Worm (Caenorhabditis elegans) whole organism, L1 larva: ENCODE measurements around the gene dgn-2.

ENCODE experiments used
- Y116A8C.19 ChIP-seq: sonication (generic microtip); optimal IDR thresholded peaks from 2 replicates; lab custom pipeline; 2016; ENCODE audit warnings: missing compliant biosample characterization, missing genetic modification characterization, borderline replicate concordance
- aha-1 ChIP-seq: fragments of 150-350 bp; optimal IDR thresholded peaks from 2 replicates; lab custom pipeline; 2014; ENCODE audit warnings: missing biosample characterization, missing genetic modification characterization
- alr-1 ChIP-seq: fragments of 200-800 bp; sonication (Bioruptor generic); optimal IDR thresholded peaks from 2 replicates; lab custom pipeline; 2018; ENCODE audit warnings: borderline replicate concordance, mild to moderate bottlenecking, missing genetic modification characterization, missing compliant biosample characterization
- aly-2 ChIP-seq: fragments of 150-350 bp; optimal IDR thresholded peaks from 2 replicates; lab custom pipeline; 2014; ENCODE audit warnings: missing biosample characterization, missing genetic modification characterization
- ama-1 ChIP-seq: fragments of 150-350 bp; optimal IDR thresholded peaks from 2 replicates; lab custom pipeline; 2014
- ceh-63 ChIP-seq: fragments of 200-800 bp; sonication (Bioruptor generic); optimal IDR thresholded peaks from 2 replicates; lab custom pipeline; 2018; ENCODE audit warnings: mild to moderate bottlenecking, missing genetic modification characterization, missing compliant biosample characterization
- ceh-8 ChIP-seq: fragments of 200-800 bp; sonication (Bioruptor generic); optimal IDR thresholded peaks from 2 replicates; lab custom pipeline; 2018; ENCODE audit warnings: mild to moderate bottlenecking, missing genetic modification characterization, moderate library complexity, missing compliant biosample characterization
- ceh-82 ChIP-seq, 3 experiments: fragments of 150-350 bp in 1 of 3; sonication (generic microtip) in 2 of 3; optimal IDR thresholded peaks; 2 replicates each; lab custom pipeline; 2014 to 2017; ENCODE audit warnings: missing biosample characterization in 3 of 3, missing genetic modification characterization in 3 of 3
- ceh-88 ChIP-seq: fragments of 200-800 bp; sonication (Bioruptor generic); IDR thresholded peaks from 2 replicates; pipeline ENCODE4 v1.3.6; 2022; ENCODE audit warnings: missing genetic modification characterization, missing compliant biosample characterization
- ceh-90 ChIP-seq: sonication (generic microtip); optimal IDR thresholded peaks from 2 replicates; lab custom pipeline; 2016; ENCODE audit warnings: missing genetic modification characterization, missing compliant biosample characterization
- egl-13 ChIP-seq: sonication (generic microtip); optimal IDR thresholded peaks from 2 replicates; lab custom pipeline; 2016; ENCODE audit warnings: missing genotype, missing genetic modification reagents, missing genetic modification characterization, missing compliant biosample characterization
- elt-2 ChIP-seq: sonication (generic microtip); optimal IDR thresholded peaks from 2 replicates; lab custom pipeline; 2016; ENCODE audit warnings: missing genetic modification characterization, mild to moderate bottlenecking, inconsistent platforms, missing compliant biosample characterization, missing genetic modification reagents
- elt-3 ChIP-seq, 6 experiments: fragments of 150-350 bp in 1 of 6; sonication (generic microtip); optimal IDR thresholded peaks; 2 replicates each; lab custom pipeline; 2017 to 2018; ENCODE audit warnings: missing biosample characterization in 6 of 6, missing genetic modification characterization in 6 of 6, inconsistent platforms in 1 of 6
- grh-1 ChIP-seq: fragments of 200-800 bp; sonication (Bioruptor generic); IDR thresholded peaks from 2 replicates; pipeline ENCODE4 v1.3.6; 2022; ENCODE audit warnings: missing genetic modification reagents, missing genetic modification characterization, missing compliant biosample characterization
- hlh-4 ChIP-seq: sonication (generic microtip); optimal IDR thresholded peaks from 2 replicates; lab custom pipeline; 2016; ENCODE audit warnings: mild to moderate bottlenecking, missing genetic modification characterization, missing compliant biosample characterization
- lin-35 ChIP-seq, 2 experiments: fragments of 150-350 bp; optimal IDR thresholded peaks; 2 replicates each; lab custom pipeline; 2014; ENCODE audit warnings: missing biosample characterization in 2 of 2, missing genetic modification characterization in 2 of 2, missing genetic modification reagents in 2 of 2
- lir-3 ChIP-seq: sonication (generic microtip); optimal IDR thresholded peaks from 2 replicates; lab custom pipeline; 2016; ENCODE audit warnings: mild to moderate bottlenecking, missing genetic modification characterization, moderate library complexity, missing compliant biosample characterization; ENCODE audit not compliant: poor library complexity
- mab-9 ChIP-seq: fragments of 200-800 bp; sonication (Bioruptor generic); IDR thresholded peaks from 2 replicates; pipeline ENCODE4 v1.3.6; 2022; ENCODE audit warnings: missing genetic modification reagents, missing genetic modification characterization, missing compliant biosample characterization
- nhr-11 ChIP-seq: fragments of 150-350 bp; optimal IDR thresholded peaks from 2 replicates; lab custom pipeline; 2014; ENCODE audit warnings: missing biosample characterization, missing genetic modification characterization
- nhr-12 ChIP-seq: sonication (generic microtip); optimal IDR thresholded peaks from 2 replicates; lab custom pipeline; 2017; ENCODE audit warnings: missing biosample characterization, missing genetic modification characterization
- nhr-20 ChIP-seq: sonication (generic microtip); optimal IDR thresholded peaks from 2 replicates; lab custom pipeline; 2016; ENCODE audit warnings: mild to moderate bottlenecking, missing genetic modification characterization, missing compliant biosample characterization
- nhr-237 ChIP-seq: fragments of 150-350 bp; optimal IDR thresholded peaks from 2 replicates; lab custom pipeline; 2014; ENCODE audit warnings: missing biosample characterization, missing genetic modification characterization
- nhr-28 ChIP-seq: fragments of 150-350 bp; optimal IDR thresholded peaks from 2 replicates; lab custom pipeline; 2014; ENCODE audit warnings: missing biosample characterization, missing genetic modification characterization
- nhr-71 ChIP-seq: sonication (generic microtip); optimal IDR thresholded peaks from 2 replicates; lab custom pipeline; 2016; ENCODE audit warnings: mild to moderate bottlenecking, missing genetic modification characterization, moderate library complexity, missing compliant biosample characterization
- nhr-77 ChIP-seq: fragments of 150-350 bp; optimal IDR thresholded peaks from 2 replicates; lab custom pipeline; 2014; ENCODE audit warnings: missing biosample characterization, missing genetic modification characterization
- nhr-84 ChIP-seq: sonication (generic microtip); optimal IDR thresholded peaks from 2 replicates; lab custom pipeline; 2017; ENCODE audit warnings: missing biosample characterization, missing genetic modification characterization
- nhr-90 ChIP-seq: sonication (generic microtip); optimal IDR thresholded peaks from 2 replicates; lab custom pipeline; 2016; ENCODE audit warnings: mild to moderate bottlenecking, missing genetic modification characterization, missing compliant biosample characterization; ENCODE audit not compliant: poor library complexity
- pag-3 ChIP-seq: sonication (generic microtip); optimal IDR thresholded peaks from 2 replicates; lab custom pipeline; 2017; ENCODE audit warnings: missing genetic modification characterization, mild to moderate bottlenecking, missing compliant biosample characterization, antibody characterized with exemption, borderline replicate concordance; ENCODE audit not compliant: insufficient read depth
- pax-3 ChIP-seq: fragments of 200-800 bp; sonication (Bioruptor generic); optimal IDR thresholded peaks from 2 replicates; lab custom pipeline; 2018; ENCODE audit warnings: mild to moderate bottlenecking, missing genetic modification characterization, moderate library complexity, missing compliant biosample characterization
- snu-23 ChIP-seq: sonication (generic microtip); optimal IDR thresholded peaks from 2 replicates; lab custom pipeline; 2016; ENCODE audit warnings: missing genetic modification characterization, missing compliant biosample characterization
- sup-37 ChIP-seq: fragments of 200-800 bp; sonication (Bioruptor generic); optimal IDR thresholded peaks from 2 replicates; lab custom pipeline; 2018; ENCODE audit warnings: mild to moderate bottlenecking, missing genetic modification characterization, missing compliant biosample characterization
- tbx-2 ChIP-seq: sonication (generic microtip); optimal IDR thresholded peaks from 2 replicates; lab custom pipeline; 2016; ENCODE audit warnings: missing genetic modification characterization, missing compliant biosample characterization
- tlp-1 ChIP-seq: fragments of 150-350 bp; optimal IDR thresholded peaks from 2 replicates; lab custom pipeline; 2014; ENCODE audit warnings: missing biosample characterization, missing genetic modification characterization
- unc-130 ChIP-seq: fragments of 150-350 bp; optimal IDR thresholded peaks from 2 replicates; lab custom pipeline; 2017; ENCODE audit warnings: missing biosample characterization, missing genetic modification characterization, inconsistent platforms
- unc-30 ChIP-seq: sonication (generic microtip); optimal IDR thresholded peaks from 2 replicates; lab custom pipeline; 2017; ENCODE audit warnings: missing biosample characterization, missing genetic modification characterization
- unc-62 ChIP-seq: fragments of 150-350 bp; optimal IDR thresholded peaks from 2 replicates; lab custom pipeline; 2014; ENCODE audit warnings: missing biosample characterization, missing genetic modification reagents, missing genetic modification characterization
- unc-98 ChIP-seq: fragments of 200-800 bp; sonication (Bioruptor generic); IDR thresholded peaks from 2 replicates; pipeline ENCODE4 v1.3.6; 2022; ENCODE audit warnings: missing genetic modification characterization, missing compliant biosample characterization
- xbp-1 ChIP-seq: sonication (generic microtip); optimal IDR thresholded peaks from 2 replicates; lab custom pipeline; 2016; ENCODE audit warnings: missing genetic modification characterization, missing compliant biosample characterization
- zag-1 ChIP-seq: fragments of 150-350 bp; optimal IDR thresholded peaks from 2 replicates; lab custom pipeline; 2014; ENCODE audit warnings: missing biosample characterization, missing genetic modification characterization

dgn-2 gene

ce11 chrX:1379391-1379790, 12.1 kb upstream of the dgn-2 start (continued):
- TF ChIP-seq ceh-90 (tag; lab: Kevin White, UChicago) (no peak), nhr-77 (tag; lab: Kevin White, UChicago) (peak; percentile 32), grh-1 (GFP tag; lab: Robert Waterston, UW) (peak; percentile 41), nhr-12 (tag; lab: Kevin White, UChicago) (no peak), tbx-2 (tag; lab: Kevin White, UChicago) (peak; percentile 4), ceh-88 (GFP tag; lab: Robert Waterston, UW) (0 out of 2 replicates have a peak, but pooled peaks have one; percentile 20), nhr-71 (tag; lab: Kevin White, UChicago) (peak; percentile 44), nhr-28 (no peak), nhr-11 (tag; lab: Kevin White, UChicago) (no peak), pax-3 (tag; lab: Kevin White, UChicago) (no peak), nhr-84 (tag; lab: Kevin White, UChicago) (no peak), unc-98 (GFP tag; lab: Robert Waterston, UW) (no peak), lir-3 (tag; lab: Kevin White, UChicago) (no peak), nhr-20 (tag; lab: Kevin White, UChicago) (peak; percentile 34), nhr-90 (tag; lab: Kevin White, UChicago) (peak; percentile 69), ceh-8 (GFP tag; lab: Kevin White, UChicago) (peak; percentile 55), hlh-4 (no peak), sup-37 (no peak), unc-130 (tag; lab: Kevin White, UChicago) (no peak), elt-3 (tag; optimal IDR thresholded peaks at IDR 0.05; lab: Kevin White, UChicago) (no peak), Y116A8C.19 (tag; lab: Kevin White, UChicago) (no peak), ceh-63 (GFP tag; lab: Kevin White, UChicago) (no peak), lin-35 (GFP tag; optimal IDR thresholded peaks at IDR 0.05; lab: Kevin White, UChicago) (peak in 1 of 2 experiments; percentile 62), egl-13 (tag; lab: Kevin White, UChicago) (no peak), unc-30 (no peak), nhr-237 (tag; lab: Kevin White, UChicago) (no peak), snu-23 (GFP tag; lab: Kevin White, UChicago) (peak; percentile 66), pag-3 (tag; lab: Kevin White, UChicago) (no peak), elt-2 (tag; lab: Kevin White, UChicago) (no peak), unc-62 (GFP tag; lab: Kevin White, UChicago) (no peak), aly-2 (no peak), mab-9 (GFP tag; lab: Robert Waterston, UW) (no peak), zag-1 (tag; lab: Kevin White, UChicago) (no peak), aha-1 (tag; lab: Kevin White, UChicago) (no peak)

- TF ChIP-seq mab-9 (GFP tag; lab: Robert Waterston, UW) (0 out of 2 replicates have a peak, but pooled peaks have one; percentile 14), unc-98 (GFP tag; lab: Robert Waterston, UW) (0 out of 2 replicates have a peak, but pooled peaks have one; percentile 45)
These were observed 7.8 kb upstream of the dgn-2 start for ce11 chrX:1375071-1375470.

ce11 chrX:1372464-1372863, 5.1 kb upstream of the dgn-2 start:
- no peak for TF ChIP-seq tlp-1 (tag; lab: Kevin White, UChicago)
- no peak for TF ChIP-seq ceh-82 (tag; optimal IDR thresholded peaks at IDR 0.05; lab: Kevin White, UChicago)
- TF ChIP-seq pax-3 (tag; lab: Kevin White, UChicago), result no peak
- TF ChIP-seq sup-37, result no peak
- TF ChIP-seq alr-1, result no peak
- TF ChIP-seq aly-2, result no peak
- TF ChIP-seq nhr-84 (tag; lab: Kevin White, UChicago), result no peak
- TF ChIP-seq xbp-1 (tag; lab: Kevin White, UChicago), result no peak
- no peak for TF ChIP-seq nhr-11 (tag; lab: Kevin White, UChicago)
- TF ChIP-seq ama-1 (lab: Kevin White, UChicago), result no peak
